Worm (Caenorhabditis elegans) whole organism, late embryonic: ENCODE measurements around the gene srz-24.

ENCODE experiments used
- ama-1 ChIP-seq: fragments of 150-350 bp; optimal IDR thresholded peaks from 2 replicates; lab custom pipeline; 2014
- pqm-1 ChIP-seq: sonication (generic microtip); optimal IDR thresholded peaks from 2 replicates; lab custom pipeline; 2016; ENCODE audit warnings: missing genetic modification characterization, missing compliant biosample characterization

DNA sequence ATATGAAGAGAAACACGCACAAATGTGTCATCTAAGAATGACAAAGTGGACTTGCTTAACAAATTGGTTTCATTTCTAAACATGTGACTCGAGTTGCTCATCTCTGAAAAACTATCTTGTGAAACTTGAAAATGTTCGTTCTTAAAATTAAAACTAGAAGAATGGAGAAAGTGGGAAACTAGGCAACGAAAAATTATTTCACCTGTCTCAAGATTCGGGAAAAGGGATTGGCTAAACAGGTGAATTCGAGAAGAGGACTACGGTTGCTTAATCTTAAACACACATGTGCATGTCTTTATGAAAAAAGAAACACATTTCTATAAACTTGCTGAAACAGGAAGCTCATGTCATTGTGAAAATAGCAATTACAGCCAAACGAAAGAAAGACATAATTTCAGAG, at the start of gene srz-24:
- TF ChIP-seq ama-1 (lab: Kevin White, UChicago) (no peak), pqm-1 (tag; lab: Kevin White, UChicago) (no peak)
